Worm (Caenorhabditis elegans): ENCODE measurements around the gene R12B2.3.

The R12B2.3 gene

ce11 chrIII:5769726-5770235 lies 35.6 kb upstream of the R12B2.3 start, which contains the start of gene cutl-23:
cutl-23 (plus strand) TSS chrIII:5770185.
- TF ChIP-seq elt-2 (tag; optimal IDR thresholded peaks at IDR 0.05) (peak; percentile 7), lsy-12 (tag; optimal IDR thresholded peaks at IDR 0.05) (peak; percentile 28), nhr-43 (tag; optimal IDR thresholded peaks at IDR 0.05; ENCODE audit: poor library complexity, severe bottlenecking) (peak; percentile 22), nfya-1 (tag; optimal IDR thresholded peaks at IDR 0.05; ENCODE audit: insufficient read depth) (peak; percentile 14), nhr-25 (tag; optimal IDR thresholded peaks at IDR 0.05) (peak; percentile 14), sea-2 (GFP tag; optimal IDR thresholded peaks at IDR 0.05) (no peak)

DNA sequence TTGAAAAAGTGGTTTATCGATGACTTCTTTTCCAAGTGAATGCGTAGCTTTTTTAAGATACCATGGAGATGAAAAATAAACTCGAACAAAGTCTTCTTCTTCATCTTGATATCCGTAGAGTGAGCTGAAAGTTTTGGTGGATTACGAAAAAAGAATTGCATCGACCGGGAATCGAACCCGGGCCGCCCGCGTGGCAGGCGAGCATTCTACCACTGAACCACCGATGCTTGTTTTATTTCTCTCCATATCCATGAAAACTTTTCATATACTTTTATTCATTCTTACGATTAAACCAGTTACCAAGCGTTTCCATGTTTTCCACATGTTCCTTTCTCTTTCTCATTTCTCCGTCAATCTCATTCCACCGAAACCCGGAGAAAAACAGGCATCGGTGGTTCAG lies 23.3 kb upstream of the R12B2.3 start:
- TF ChIP-seq unc-62 (GFP tag; optimal IDR thresholded peaks at IDR 0.05) (no peak), egl-27 (tag; optimal IDR thresholded peaks at IDR 0.05) (no peak), nhr-67 (tag; optimal IDR thresholded peaks at IDR 0.05) (no peak), elt-1 (tag; optimal IDR thresholded peaks at IDR 0.05) (no peak), hmg-11 (tag; optimal IDR thresholded peaks at IDR 0.05) (no peak), ama-1 (optimal IDR thresholded peaks at IDR 0.05) (no peak)

- TF ChIP-seq mdl-1 (tag; optimal IDR thresholded peaks at IDR 0.05) (no peak), fkh-2 (tag; optimal IDR thresholded peaks at IDR 0.05) (no peak), egl-27 (tag; optimal IDR thresholded peaks at IDR 0.05) (no peak), eor-1 (tag; optimal IDR thresholded peaks at IDR 0.05) (no peak), nfya-1 (tag; optimal IDR thresholded peaks at IDR 0.05; ENCODE audit: insufficient read depth) (peak; percentile 82), ama-1 (optimal IDR thresholded peaks at IDR 0.05) (no peak), unc-39 (tag; optimal IDR thresholded peaks at IDR 0.05) (no peak), ceh-28 (tag; optimal IDR thresholded peaks at IDR 0.05) (peak; percentile 35), ceh-9 (tag; optimal IDR thresholded peaks at IDR 0.05) (no peak), daf-12 (tag; optimal IDR thresholded peaks at IDR 0.05) (no peak), ztf-11 (tag; optimal IDR thresholded peaks at IDR 0.05) (no peak), elt-3 (tag; optimal IDR thresholded peaks at IDR 0.05) (no peak), pha-4 (tag; optimal IDR thresholded peaks at IDR 0.05) (no peak), R02D3.7 (tag; optimal IDR thresholded peaks at IDR 0.05) (peak; percentile 73), nhr-11 (tag; optimal IDR thresholded peaks at IDR 0.05) (peak; percentile 11), aly-2 (tag; optimal IDR thresholded peaks at IDR 0.05) (no peak), elt-2 (tag; optimal IDR thresholded peaks at IDR 0.05) (peak; percentile 37), tbx-2 (tag; optimal IDR thresholded peaks at IDR 0.05) (peak; percentile 58), nhr-237 (tag; optimal IDR thresholded peaks at IDR 0.05) (no peak), skn-1 (tag; optimal IDR thresholded peaks at IDR 0.05) (no peak), elt-1 (tag; optimal IDR thresholded peaks at IDR 0.05) (no peak), lsy-12 (tag; optimal IDR thresholded peaks at IDR 0.05) (peak; percentile 60), fkh-10 (GFP tag; optimal IDR thresholded peaks at IDR 0.05) (no peak), nhr-25 (tag; optimal IDR thresholded peaks at IDR 0.05) (peak; percentile 85), nhr-28 (tag; optimal IDR thresholded peaks at IDR 0.05) (no peak), lin-15B (tag; optimal IDR thresholded peaks at IDR 0.05) (peak; percentile 82), fos-1 (tag; optimal IDR thresholded peaks at IDR 0.05) (no peak), egl-5 (tag; optimal IDR thresholded peaks at IDR 0.05) (peak; percentile 31), nhr-23 (tag; optimal IDR thresholded peaks at IDR 0.05) (peak; percentile 80), hmg-11 (tag; optimal IDR thresholded peaks at IDR 0.05) (peak; percentile 77), jun-1 (tag; optimal IDR thresholded peaks at IDR 0.05) (no peak), unc-62 (GFP tag; optimal IDR thresholded peaks at IDR 0.05) (no peak), nhr-67 (tag; optimal IDR thresholded peaks at IDR 0.05) (no peak), sea-2 (GFP tag; optimal IDR thresholded peaks at IDR 0.05) (no peak), snpc-4 (tag; optimal IDR thresholded peaks at IDR 0.05) (peak; percentile 58), ztf-4 (tag; optimal IDR thresholded peaks at IDR 0.05) (no peak), zag-1 (tag; optimal IDR thresholded peaks at IDR 0.05) (no peak), ZK546.5 (tag; optimal IDR thresholded peaks at IDR 0.05) (no peak), ceh-82 (tag; optimal IDR thresholded peaks at IDR 0.05) (no peak), mml-1 (tag; optimal IDR thresholded peaks at IDR 0.05) (no peak), lin-39 (tag; optimal IDR thresholded peaks at IDR 0.05) (peak; percentile 87), nhr-43 (tag; optimal IDR thresholded peaks at IDR 0.05; ENCODE audit: poor library complexity, severe bottlenecking) (peak; percentile 74), nhr-76 (tag; optimal IDR thresholded peaks at IDR 0.05) (no peak), nhr-12 (tag; optimal IDR thresholded peaks at IDR 0.05) (no peak)
Measured at ce11 chrIII:5785273-5785929, 20.0 kb upstream of the R12B2.3 start, which contains the start of gene Y37B11A.3. Y37B11A.3 (minus strand) TSS chrIII:5785323.

Data from whole organism, L3 larva.